Fruit fly (Drosophila melanogaster) whole organism, embryonic: ENCODE data around the gene Nup107.

ENCODE experiments used
- Bgb ChIP-seq: fragments of 200-800 bp; sonication (Bioruptor generic); IDR thresholded peaks from 2 replicates; pipeline ENCODE4 v1.3.6; 2022; ENCODE audit warnings: missing biosample characterization, missing genetic modification characterization; ENCODE audit not compliant: partially characterized antibody
- CG10147 ChIP-seq: fragments of 200-800 bp; sonication (Bioruptor generic); optimal IDR thresholded peaks from 2 replicates; lab custom pipeline; 2019; ENCODE audit warnings: missing biosample characterization, mild to moderate bottlenecking, missing genetic modification characterization, moderate library complexity
- CG10267 ChIP-seq: fragments of 200-800 bp; sonication (Bioruptor generic); optimal IDR thresholded peaks from 2 replicates; lab custom pipeline; 2018; ENCODE audit warnings: missing biosample characterization, mild to moderate bottlenecking, missing genetic modification characterization, moderate library complexity
- CG11398 ChIP-seq: fragments of 200-800 bp; sonication (Bioruptor generic); optimal IDR thresholded peaks from 2 replicates; lab custom pipeline; 2016; ENCODE audit warnings: missing biosample characterization, missing genetic modification characterization
- CG12299 ChIP-seq: fragments of 200-800 bp; sonication (Bioruptor generic); optimal IDR thresholded peaks from 2 replicates; lab custom pipeline; 2018; ENCODE audit warnings: missing biosample characterization, mild to moderate bottlenecking, missing genetic modification characterization
- CG12391 ChIP-seq: fragments of 200-800 bp; sonication (Bioruptor generic); optimal IDR thresholded peaks from 3 replicates; lab custom pipeline; 2018; ENCODE audit warnings: missing biosample characterization, mild to moderate bottlenecking, missing genetic modification characterization, moderate library complexity
- CG13296 ChIP-seq: fragments of 200-800 bp; sonication (Bioruptor generic); optimal IDR thresholded peaks from 3 replicates; lab custom pipeline; 2018; ENCODE audit warnings: missing biosample characterization, mild to moderate bottlenecking, missing genetic modification characterization
- CG14441 ChIP-seq: fragments of 200-800 bp; sonication (Bioruptor generic); IDR thresholded peaks from 2 replicates; pipeline ENCODE4 v1.3.6; 2022; ENCODE audit warnings: missing biosample characterization, missing genetic modification characterization
- CG1529 ChIP-seq: fragments of 200-800 bp; sonication (Bioruptor generic); optimal IDR thresholded peaks from 3 replicates; lab custom pipeline; 2018; ENCODE audit warnings: missing biosample characterization, missing genetic modification characterization
- CG17568 ChIP-seq: fragments of 200-800 bp; sonication (Bioruptor generic); optimal IDR thresholded peaks from 2 replicates; lab custom pipeline; 2018; ENCODE audit warnings: missing biosample characterization, mild to moderate bottlenecking, missing genetic modification characterization, moderate library complexity
- CG18262 ChIP-seq: fragments of 200-800 bp; optimal IDR thresholded peaks from 3 replicates; lab custom pipeline; 2019; ENCODE audit warnings: missing biosample characterization, mild to moderate bottlenecking, missing genetic modification characterization, moderate library complexity
- CG18764 ChIP-seq: fragments of 200-800 bp; sonication (Bioruptor generic); optimal IDR thresholded peaks from 3 replicates; lab custom pipeline; 2016; ENCODE audit warnings: missing biosample characterization, missing genetic modification characterization
- CG2678 ChIP-seq: fragments of 200-800 bp; sonication (Bioruptor generic); optimal IDR thresholded peaks from 3 replicates; lab custom pipeline; 2019; ENCODE audit warnings: missing biosample characterization, mild to moderate bottlenecking, missing genetic modification characterization, moderate library complexity
- CG3065 ChIP-seq: fragments of 200-800 bp; sonication (Bioruptor generic); optimal IDR thresholded peaks from 2 replicates; lab custom pipeline; 2016; ENCODE audit warnings: missing biosample characterization, missing genetic modification characterization
- CG31388 ChIP-seq: fragments of 200-800 bp; sonication (Bioruptor generic); optimal IDR thresholded peaks from 2 replicates; lab custom pipeline; 2016; ENCODE audit warnings: missing biosample characterization, missing genetic modification characterization
- CG32772 ChIP-seq: fragments of 200-800 bp; sonication (Bioruptor generic); IDR thresholded peaks from 2 replicates; pipeline ENCODE4 v1.3.6; 2022; ENCODE audit warnings: missing biosample characterization, missing genetic modification characterization
- CG3281 ChIP-seq: fragments of 200-800 bp; sonication (Bioruptor generic); optimal IDR thresholded peaks from 3 replicates; lab custom pipeline; 2017; ENCODE audit warnings: missing biosample characterization, mild to moderate bottlenecking, missing genetic modification characterization
- CG34422 ChIP-seq: fragments of 200-800 bp; sonication (Bioruptor generic); IDR thresholded peaks from 3 replicates; pipeline ENCODE4 v1.3.6; 2022; ENCODE audit warnings: missing biosample characterization, missing genetic modification characterization
- CG4617 ChIP-seq: fragments of 200-800 bp; sonication (Bioruptor generic); optimal IDR thresholded peaks from 3 replicates; lab custom pipeline; 2016; ENCODE audit warnings: missing biosample characterization, missing genetic modification characterization, borderline replicate concordance
- CkIIα-i1 ChIP-seq: fragments of 200-800 bp; sonication (Bioruptor generic); IDR thresholded peaks from 2 replicates; pipeline ENCODE4 v1.3.6; 2022; ENCODE audit warnings: missing biosample characterization, missing genetic modification characterization
- Eip74EF ChIP-seq, 2 experiments: fragments of 200-800 bp in 1 of 2; fragments of >200 bp in 1 of 2; sonication (Bioruptor generic) in 1 of 2; optimal IDR thresholded peaks; 2 replicates each; lab custom pipeline; 2017 to 2019; ENCODE audit warnings: missing biosample characterization in 2 of 2, missing genetic modification characterization in 2 of 2, mild to moderate bottlenecking in 1 of 2, moderate library complexity in 1 of 2
- Fer3 ChIP-seq: fragments of 200-800 bp; sonication (Bioruptor generic); optimal IDR thresholded peaks from 2 replicates; lab custom pipeline; 2018; ENCODE audit warnings: missing biosample characterization, mild to moderate bottlenecking, missing genetic modification characterization, moderate library complexity
- HmgZ ChIP-seq: fragments of 200-800 bp; sonication (Bioruptor generic); optimal IDR thresholded peaks from 2 replicates; lab custom pipeline; 2018; ENCODE audit warnings: missing biosample characterization, mild to moderate bottlenecking, missing genetic modification characterization
- PHDP ChIP-seq: fragments of 200-800 bp; sonication (Bioruptor generic); optimal IDR thresholded peaks from 3 replicates; lab custom pipeline; 2018; ENCODE audit warnings: missing biosample characterization, mild to moderate bottlenecking, missing genetic modification characterization, moderate library complexity
- Sox102F ChIP-seq: fragments of 200-800 bp; sonication (Bioruptor generic); optimal IDR thresholded peaks from 2 replicates; lab custom pipeline; 2018; ENCODE audit warnings: missing biosample characterization, mild to moderate bottlenecking, missing genetic modification characterization, moderate library complexity
- Taf1 ChIP-seq: fragments of 200-800 bp; sonication (Bioruptor generic); IDR thresholded peaks from 2 replicates; pipeline ENCODE4 v1.3.6; 2022; ENCODE audit warnings: missing biosample characterization, missing genetic modification characterization
- ara ChIP-seq: fragments of 200-800 bp; sonication (Bioruptor generic); IDR thresholded peaks from 2 replicates; pipeline ENCODE4 v1.3.6; 2022; ENCODE audit warnings: missing biosample characterization, missing genetic modification characterization
- bab2 ChIP-seq: fragments of 200-800 bp; sonication (Bioruptor generic); optimal IDR thresholded peaks from 2 replicates; lab custom pipeline; 2016; ENCODE audit warnings: missing biosample characterization, missing genetic modification characterization
- bigmax ChIP-seq: fragments of 200-800 bp; sonication (Bioruptor generic); optimal IDR thresholded peaks from 2 replicates; lab custom pipeline; 2018; ENCODE audit warnings: missing biosample characterization, mild to moderate bottlenecking, missing genetic modification characterization
- bowl ChIP-seq: fragments of 200-800 bp; sonication (Bioruptor generic); IDR thresholded peaks from 2 replicates; pipeline ENCODE4 v1.3.6; 2022; ENCODE audit warnings: missing biosample characterization, missing genetic modification characterization
- cas ChIP-seq: fragments of 200-800 bp; sonication (Bioruptor generic); IDR thresholded peaks from 2 replicates; pipeline ENCODE4 v1.3.6; 2022; ENCODE audit warnings: missing biosample characterization, missing genetic modification characterization
- dan ChIP-seq: fragments of 200-800 bp; sonication (Bioruptor generic); IDR thresholded peaks from 2 replicates; pipeline ENCODE4 v1.3.6; 2022; ENCODE audit warnings: missing biosample characterization, missing genetic modification characterization
- dysf ChIP-seq: fragments of 200-800 bp; sonication (Bioruptor generic); IDR thresholded peaks from 3 replicates; pipeline ENCODE4 v1.3.6; 2022; ENCODE audit warnings: missing biosample characterization, missing genetic modification characterization
- gro ChIP-seq: fragments of 200-800 bp; sonication (Bioruptor generic); optimal IDR thresholded peaks from 2 replicates; lab custom pipeline; 2016; ENCODE audit warnings: missing biosample characterization, missing genetic modification characterization
- gsb ChIP-seq: fragments of 200-800 bp; sonication (Bioruptor generic); IDR thresholded peaks from 2 replicates; pipeline ENCODE4 v1.3.6; 2022; ENCODE audit warnings: missing biosample characterization, missing genetic modification characterization
- ham ChIP-seq: fragments of 200-800 bp; sonication (Bioruptor generic); IDR thresholded peaks from 2 replicates; pipeline ENCODE4 v1.3.6; 2022; ENCODE audit warnings: missing biosample characterization, missing genetic modification characterization
- hbn ChIP-seq: fragments of 200-800 bp; sonication (Bioruptor generic); IDR thresholded peaks from 2 replicates; pipeline ENCODE4 v1.3.6; 2022; ENCODE audit warnings: missing biosample characterization, missing genetic modification characterization; ENCODE audit not compliant: partially characterized antibody
- insv ChIP-seq, 2 experiments: fragments of 200-800 bp; sonication (Bioruptor generic); optimal IDR thresholded peaks; 3 replicates each; lab custom pipeline; 2016 to 2018; ENCODE audit warnings: missing biosample characterization in 2 of 2, missing genetic modification characterization in 2 of 2
- kah ChIP-seq: fragments of 200-800 bp; sonication (Bioruptor generic); optimal IDR thresholded peaks from 2 replicates; lab custom pipeline; 2018; ENCODE audit warnings: missing biosample characterization, mild to moderate bottlenecking, missing genetic modification characterization
- knrl ChIP-seq: fragments of 200-800 bp; sonication (Bioruptor generic); IDR thresholded peaks from 3 replicates; pipeline ENCODE4 v1.3.6; 2022; ENCODE audit warnings: missing biosample characterization, missing genetic modification characterization; ENCODE audit not compliant: partially characterized antibody
- lab ChIP-seq: fragments of 200-800 bp; sonication (Bioruptor generic); optimal IDR thresholded peaks from 3 replicates; lab custom pipeline; 2017; ENCODE audit warnings: missing biosample characterization, missing genetic modification characterization, mild to moderate bottlenecking, moderate library complexity, missing genetic modification reagents
- lbe ChIP-seq: fragments of 200-800 bp; sonication (Bioruptor generic); optimal IDR thresholded peaks from 2 replicates; lab custom pipeline; 2016; ENCODE audit warnings: missing biosample characterization, mild to moderate bottlenecking, missing genetic modification characterization
- mirr ChIP-seq: fragments of 200-800 bp; sonication (Bioruptor generic); optimal IDR thresholded peaks from 3 replicates; lab custom pipeline; 2018; ENCODE audit warnings: missing biosample characterization, mild to moderate bottlenecking, missing genetic modification characterization
- nau ChIP-seq: fragments of 200-800 bp; sonication (Bioruptor generic); optimal IDR thresholded peaks from 3 replicates; lab custom pipeline; 2017; ENCODE audit warnings: missing biosample characterization, mild to moderate bottlenecking, missing genetic modification characterization, missing genetic modification reagents
- nom ChIP-seq: fragments of 200-800 bp; sonication (Bioruptor generic); optimal IDR thresholded peaks from 2 replicates; lab custom pipeline; 2017; ENCODE audit warnings: missing biosample characterization, missing genetic modification characterization, mild to moderate bottlenecking, moderate library complexity, missing genetic modification reagents
- sob ChIP-seq: fragments of 200-800 bp; sonication (Bioruptor generic); IDR thresholded peaks from 2 replicates; pipeline ENCODE4 v1.3.6; 2022; ENCODE audit warnings: missing biosample characterization, missing genetic modification characterization
- tap ChIP-seq: fragments of 200-800 bp; optimal IDR thresholded peaks from 3 replicates; lab custom pipeline; 2019; ENCODE audit warnings: missing biosample characterization, mild to moderate bottlenecking, missing genetic modification characterization, moderate library complexity
- tio ChIP-seq: fragments of 200-800 bp; sonication (Bioruptor generic); optimal IDR thresholded peaks from 2 replicates; lab custom pipeline; 2017; ENCODE audit warnings: missing biosample characterization, missing genetic modification characterization, inconsistent platforms
- tna ChIP-seq: fragments of 200-800 bp; sonication (Bioruptor generic); IDR thresholded peaks from 2 replicates; pipeline ENCODE4 v1.3.6; 2022; ENCODE audit warnings: missing biosample characterization, missing genetic modification characterization; ENCODE audit not compliant: partially characterized antibody
- z ChIP-seq: fragments of 200-800 bp; sonication (Bioruptor generic); IDR thresholded peaks from 3 replicates; pipeline ENCODE4 v1.3.6; 2022; ENCODE audit warnings: missing biosample characterization, missing genetic modification characterization

The Nup107 gene

dm6 chr2L:10756049-10756448 lies 20.2 kb upstream of the Nup107 start, which contains the start of gene CG17124 (continued):
- TF ChIP-seq lbe (GFP tag; lab: Kevin White, UChicago), result no peak
- TF ChIP-seq knrl, result peak; percentile 38; the same call in 1 of the 3 replicates
- 0 out of 3 replicates have a peak, but pooled peaks have one; percentile 32 for TF ChIP-seq z (GFP tag; lab: Robert Waterston, UW)
- peak; percentile 45 for TF ChIP-seq mirr
- TF ChIP-seq bab2 (GFP tag; lab: Kevin White, UChicago), result no peak
- TF ChIP-seq nom (GFP tag; lab: Kevin White, UChicago), result peak; percentile 73
- peak; percentile 37 for TF ChIP-seq CG2678 (tag; lab: Kevin White, UChicago)
- TF ChIP-seq CG13296, result peak; percentile 24
- no peak for TF ChIP-seq CG14441
- no peak for TF ChIP-seq insv (GFP tag; optimal IDR thresholded peaks at IDR 0.05; lab: Kevin White, UChicago)
- peak; percentile 57; the same call in 1 of the 2 replicates for TF ChIP-seq sob (GFP tag; lab: Robert Waterston, UW)
- peak; percentile 70 for TF ChIP-seq gro (GFP tag; lab: Kevin White, UChicago)
- no peak for TF ChIP-seq CG31388 (GFP tag; lab: Kevin White, UChicago)
- TF ChIP-seq ham (GFP tag; lab: Robert Waterston, UW), result no peak
- peak; percentile 28 for TF ChIP-seq tap (tag; lab: Kevin White, UChicago)
- peak; percentile 45; the same call in 1 of the 2 replicates for TF ChIP-seq ara
- TF ChIP-seq CG4617 (GFP tag; lab: Kevin White, UChicago), result no peak
- TF ChIP-seq Taf1 (GFP tag; lab: Robert Waterston, UW), result no peak
- no peak for TF ChIP-seq hbn
- TF ChIP-seq bowl, result no peak
- peak; percentile 47 for TF ChIP-seq CG3281 (GFP tag; lab: Kevin White, UChicago)
- TF ChIP-seq HmgZ (tag; lab: Kevin White, UChicago), result peak; percentile 46
- TF ChIP-seq CG1529, result peak; percentile 7
- TF ChIP-seq CG10147 (GFP tag; lab: Kevin White, UChicago), result peak; percentile 34
- TF ChIP-seq cas, result 0 out of 2 replicates have a peak, but pooled peaks have one; percentile 6
- TF ChIP-seq gsb (GFP tag; lab: Robert Waterston, UW), result 0 out of 2 replicates have a peak, but pooled peaks have one; percentile 31
- no peak for TF ChIP-seq CG32772 (GFP tag; lab: Robert Waterston, UW)
- TF ChIP-seq Bgb (GFP tag; lab: Robert Waterston, UW), result peak; percentile 63
- peak; percentile 49; the same call in 1 of the 2 replicates for TF ChIP-seq tna (GFP tag; lab: Robert Waterston, UW)
- peak; percentile 66 for TF ChIP-seq lab (GFP tag; lab: Kevin White, UChicago)
- peak; percentile 54 for TF ChIP-seq nau
- no peak for TF ChIP-seq CG3065
- 0 out of 3 replicates have a peak, but pooled peaks have one; percentile 15 for TF ChIP-seq dysf (GFP tag; lab: Robert Waterston, UW)
- TF ChIP-seq CG18262 (tag; lab: Kevin White, UChicago), result no peak
- peak; percentile 10 for TF ChIP-seq bigmax (GFP tag; lab: Kevin White, UChicago)
- no peak for TF ChIP-seq kah
- no peak for TF ChIP-seq CkIIα-i1
- peak; percentile 10 for TF ChIP-seq Fer3 (tag; lab: Kevin White, UChicago)
- TF ChIP-seq PHDP (tag; lab: Kevin White, UChicago), result peak; percentile 9
- TF ChIP-seq CG17568, result peak; percentile 13
- TF ChIP-seq dan (GFP tag; lab: Robert Waterston, UW), result no peak
- no peak for TF ChIP-seq CG10267
- TF ChIP-seq Sox102F (GFP tag; lab: Kevin White, UChicago), result no peak
- TF ChIP-seq CG34422, result peak; percentile 75; the same call in 1 of the 3 replicates
- TF ChIP-seq CG11398 (GFP tag; lab: Kevin White, UChicago), result peak; percentile 9
- TF ChIP-seq CG12391 (tag; lab: Kevin White, UChicago), result no peak
- TF ChIP-seq CG12299 (tag; lab: Kevin White, UChicago), result peak; percentile 76
- peak in 1 of 2 experiments; percentile 54 for TF ChIP-seq Eip74EF (GFP tag; optimal IDR thresholded peaks at IDR 0.05; lab: Kevin White, UChicago)
- no peak for TF ChIP-seq tio (GFP tag; lab: Kevin White, UChicago)
- TF ChIP-seq CG18764 (GFP tag; lab: Kevin White, UChicago), result no peak
